Worm (Caenorhabditis elegans) whole organism, L1 larva: ENCODE results near the gene F36H12.3.

Experiments used
- C04F5.9 ChIP-seq: sonication (generic microtip); optimal IDR thresholded peaks from 2 replicates; lab custom pipeline; 2016; ENCODE audit warnings: missing genetic modification characterization, missing compliant biosample characterization
- C16A3.4 ChIP-seq: fragments of 150-350 bp; optimal IDR thresholded peaks from 2 replicates; lab custom pipeline; 2014; ENCODE audit warnings: missing biosample characterization, missing genetic modification characterization
- C34B4.2 ChIP-seq: sonication (generic microtip); optimal IDR thresholded peaks from 2 replicates; lab custom pipeline; 2017; ENCODE audit warnings: mild to moderate bottlenecking, missing genetic modification characterization, missing compliant biosample characterization
- F16B12.6 ChIP-seq: fragments of 150-350 bp; optimal IDR thresholded peaks from 2 replicates; lab custom pipeline; 2014; ENCODE audit warnings: missing biosample characterization, missing genetic modification characterization
- Y116A8C.19 ChIP-seq: sonication (generic microtip); optimal IDR thresholded peaks from 2 replicates; lab custom pipeline; 2016; ENCODE audit warnings: missing compliant biosample characterization, missing genetic modification characterization, borderline replicate concordance
- alr-1 ChIP-seq: fragments of 200-800 bp; sonication (Bioruptor generic); optimal IDR thresholded peaks from 2 replicates; lab custom pipeline; 2018; ENCODE audit warnings: borderline replicate concordance, mild to moderate bottlenecking, missing genetic modification characterization, missing compliant biosample characterization
- blmp-1 ChIP-seq: fragments of 150-350 bp; optimal IDR thresholded peaks from 2 replicates; lab custom pipeline; 2014; ENCODE audit warnings: missing biosample characterization, missing genetic modification characterization
- ceh-63 ChIP-seq: fragments of 200-800 bp; sonication (Bioruptor generic); optimal IDR thresholded peaks from 2 replicates; lab custom pipeline; 2018; ENCODE audit warnings: mild to moderate bottlenecking, missing genetic modification characterization, missing compliant biosample characterization
- ceh-82 ChIP-seq, 3 experiments: fragments of 150-350 bp in 1 of 3; sonication (generic microtip) in 2 of 3; optimal IDR thresholded peaks; 2 replicates each; lab custom pipeline; 2014 to 2017; ENCODE audit warnings: missing biosample characterization in 3 of 3, missing genetic modification characterization in 3 of 3
- ceh-88 ChIP-seq: fragments of 200-800 bp; sonication (Bioruptor generic); IDR thresholded peaks from 2 replicates; pipeline ENCODE4 v1.3.6; 2022; ENCODE audit warnings: missing genetic modification characterization, missing compliant biosample characterization
- ceh-90 ChIP-seq: sonication (generic microtip); optimal IDR thresholded peaks from 2 replicates; lab custom pipeline; 2016; ENCODE audit warnings: missing genetic modification characterization, missing compliant biosample characterization
- dsc-1 ChIP-seq: sonication (generic microtip); optimal IDR thresholded peaks from 2 replicates; lab custom pipeline; 2016; ENCODE audit warnings: mild to moderate bottlenecking, missing genetic modification characterization, missing compliant biosample characterization
- efl-1 ChIP-seq, 4 experiments: fragments of 150-350 bp; optimal IDR thresholded peaks in 3 of 4; peaks in 1 of 4; 1 replicate in 1 of 4; 2 replicates in 3 of 4; lab custom pipeline; 2014; ENCODE audit warnings: missing biosample characterization in 2 of 4, missing genetic modification characterization in 2 of 4, missing genetic modification reagents in 2 of 4
- egl-13 ChIP-seq: sonication (generic microtip); optimal IDR thresholded peaks from 2 replicates; lab custom pipeline; 2016; ENCODE audit warnings: missing genotype, missing genetic modification reagents, missing genetic modification characterization, missing compliant biosample characterization
- egl-27 ChIP-seq, 2 experiments: fragments of 150-350 bp in 1 of 2; sonication (generic microtip); optimal IDR thresholded peaks; 3 replicates each; lab custom pipeline; 2017 to 2018; ENCODE audit warnings: missing biosample characterization in 2 of 2, missing genetic modification characterization in 2 of 2, missing genetic modification reagents in 2 of 2
- fkh-10 ChIP-seq: sonication (generic microtip); optimal IDR thresholded peaks from 2 replicates; lab custom pipeline; 2017; ENCODE audit warnings: missing biosample characterization, missing genetic modification reagents, missing genetic modification characterization
- fkh-8 ChIP-seq: sonication (generic microtip); optimal IDR thresholded peaks from 2 replicates; lab custom pipeline; 2016; ENCODE audit warnings: mild to moderate bottlenecking, missing genetic modification characterization, missing compliant biosample characterization
- fos-1 ChIP-seq: fragments of 150-350 bp; optimal IDR thresholded peaks from 2 replicates; lab custom pipeline; 2014; ENCODE audit warnings: missing biosample characterization, missing genetic modification characterization
- grh-1 ChIP-seq: fragments of 200-800 bp; sonication (Bioruptor generic); IDR thresholded peaks from 2 replicates; pipeline ENCODE4 v1.3.6; 2022; ENCODE audit warnings: missing genetic modification reagents, missing genetic modification characterization, missing compliant biosample characterization
- hlh-17 ChIP-seq: fragments of 200-800 bp; sonication (Bioruptor generic); optimal IDR thresholded peaks from 2 replicates; lab custom pipeline; 2018; ENCODE audit warnings: missing genetic modification characterization, mild to moderate bottlenecking, missing compliant biosample characterization, moderate library complexity, borderline replicate concordance
- hlh-4 ChIP-seq: sonication (generic microtip); optimal IDR thresholded peaks from 2 replicates; lab custom pipeline; 2016; ENCODE audit warnings: mild to moderate bottlenecking, missing genetic modification characterization, missing compliant biosample characterization
- lin-13 ChIP-seq: fragments of 150-350 bp; optimal IDR thresholded peaks from 2 replicates; lab custom pipeline; 2014; ENCODE audit warnings: missing biosample characterization, missing genetic modification reagents, missing genetic modification characterization
- lin-15B ChIP-seq: fragments of 150-350 bp; sonication (generic microtip); optimal IDR thresholded peaks from 3 replicates; lab custom pipeline; 2014; ENCODE audit warnings: missing biosample characterization, missing genetic modification characterization
- lin-35 ChIP-seq, 2 experiments: fragments of 150-350 bp; optimal IDR thresholded peaks; 2 replicates each; lab custom pipeline; 2014; ENCODE audit warnings: missing biosample characterization in 2 of 2, missing genetic modification characterization in 2 of 2, missing genetic modification reagents in 2 of 2
- mef-2 ChIP-seq: fragments of 150-350 bp; optimal IDR thresholded peaks from 2 replicates; lab custom pipeline; 2014; ENCODE audit warnings: missing biosample characterization, missing genetic modification characterization
- mep-1 ChIP-seq: fragments of 150-350 bp; optimal IDR thresholded peaks from 2 replicates; lab custom pipeline; 2014; ENCODE audit warnings: missing biosample characterization, missing genetic modification characterization
- nhr-11 ChIP-seq: fragments of 150-350 bp; optimal IDR thresholded peaks from 2 replicates; lab custom pipeline; 2014; ENCODE audit warnings: missing biosample characterization, missing genetic modification characterization
- nhr-12 ChIP-seq: sonication (generic microtip); optimal IDR thresholded peaks from 2 replicates; lab custom pipeline; 2017; ENCODE audit warnings: missing biosample characterization, missing genetic modification characterization
- nhr-19 ChIP-seq: fragments of 200-800 bp; sonication (Bioruptor generic); conservative IDR thresholded peaks from 2 replicates; pipeline ENCODE4 v1.3.6; 2022; ENCODE audit warnings: missing genetic modification characterization, missing compliant biosample characterization
- nhr-47 ChIP-seq: sonication (generic microtip); optimal IDR thresholded peaks from 2 replicates; lab custom pipeline; 2016; ENCODE audit warnings: mild to moderate bottlenecking, missing genetic modification characterization, moderate library complexity, missing compliant biosample characterization
- nhr-71 ChIP-seq: sonication (generic microtip); optimal IDR thresholded peaks from 2 replicates; lab custom pipeline; 2016; ENCODE audit warnings: mild to moderate bottlenecking, missing genetic modification characterization, moderate library complexity, missing compliant biosample characterization
- nhr-76 ChIP-seq: sonication (generic microtip); optimal IDR thresholded peaks from 2 replicates; lab custom pipeline; 2017; ENCODE audit warnings: missing biosample characterization, missing genetic modification characterization
- nhr-77 ChIP-seq: fragments of 150-350 bp; optimal IDR thresholded peaks from 2 replicates; lab custom pipeline; 2014; ENCODE audit warnings: missing biosample characterization, missing genetic modification characterization
- nhr-85 ChIP-seq: sonication (generic microtip); peaks from one replicate; lab custom pipeline; 2016; ENCODE audit warnings: missing genetic modification characterization, inconsistent platforms, missing compliant biosample characterization
- nhr-90 ChIP-seq: sonication (generic microtip); optimal IDR thresholded peaks from 2 replicates; lab custom pipeline; 2016; ENCODE audit warnings: mild to moderate bottlenecking, missing genetic modification characterization, missing compliant biosample characterization; ENCODE audit not compliant: poor library complexity
- pax-3 ChIP-seq: fragments of 200-800 bp; sonication (Bioruptor generic); optimal IDR thresholded peaks from 2 replicates; lab custom pipeline; 2018; ENCODE audit warnings: mild to moderate bottlenecking, missing genetic modification characterization, moderate library complexity, missing compliant biosample characterization
- pqm-1 ChIP-seq: sonication (generic microtip); optimal IDR thresholded peaks from 3 replicates; lab custom pipeline; 2017; ENCODE audit warnings: missing biosample characterization, missing genetic modification characterization
- snpc-4 ChIP-seq: fragments of 150-350 bp; optimal IDR thresholded peaks from 2 replicates; lab custom pipeline; 2014; ENCODE audit warnings: missing biosample characterization, missing genetic modification characterization
- sox-4 ChIP-seq: sonication (generic microtip); optimal IDR thresholded peaks from 2 replicates; lab custom pipeline; 2016; ENCODE audit warnings: missing genetic modification characterization, missing compliant biosample characterization
- tbx-2 ChIP-seq: sonication (generic microtip); optimal IDR thresholded peaks from 2 replicates; lab custom pipeline; 2016; ENCODE audit warnings: missing genetic modification characterization, missing compliant biosample characterization
- tlp-1 ChIP-seq: fragments of 150-350 bp; optimal IDR thresholded peaks from 2 replicates; lab custom pipeline; 2014; ENCODE audit warnings: missing biosample characterization, missing genetic modification characterization
- unc-62 ChIP-seq: fragments of 150-350 bp; optimal IDR thresholded peaks from 2 replicates; lab custom pipeline; 2014; ENCODE audit warnings: missing biosample characterization, missing genetic modification reagents, missing genetic modification characterization
- unc-86 ChIP-seq: sonication (generic microtip); optimal IDR thresholded peaks from 2 replicates; lab custom pipeline; 2016; ENCODE audit warnings: missing genetic modification characterization, missing compliant biosample characterization
- unc-98 ChIP-seq: fragments of 200-800 bp; sonication (Bioruptor generic); IDR thresholded peaks from 2 replicates; pipeline ENCODE4 v1.3.6; 2022; ENCODE audit warnings: missing genetic modification characterization, missing compliant biosample characterization
- zag-1 ChIP-seq: fragments of 150-350 bp; optimal IDR thresholded peaks from 2 replicates; lab custom pipeline; 2014; ENCODE audit warnings: missing biosample characterization, missing genetic modification characterization

F36H12.3 gene

DNA sequence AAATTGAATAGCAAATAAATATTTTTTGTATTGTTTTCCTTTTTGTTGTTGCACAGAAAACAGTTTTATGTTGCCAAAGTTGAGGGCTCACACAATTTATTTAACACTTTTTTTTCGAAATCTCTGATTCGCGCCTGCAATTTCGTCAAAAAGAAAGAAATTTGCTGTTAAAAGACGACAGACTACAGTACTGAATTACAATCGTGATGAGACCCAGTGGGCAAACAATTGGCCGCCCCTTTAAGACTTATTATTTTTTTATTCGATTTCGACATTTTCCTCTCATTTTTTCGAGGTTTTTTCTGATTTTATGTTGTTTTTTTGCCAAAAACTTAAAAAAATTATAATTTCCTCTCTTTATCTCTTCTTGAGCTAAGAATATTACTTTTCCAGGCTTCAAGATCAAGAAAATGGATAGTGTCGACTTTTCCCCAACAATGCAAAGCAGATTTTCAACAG, 1.5 kb downstream of the F36H12.3 start, which contains the start of gene slfl-4:
slfl-4 (plus strand) TSS at position 409 of the 459 bp plus-strand sequence.
- TF ChIP-seq fos-1, result no peak
- TF ChIP-seq nhr-85 (tag; lab: Kevin White, UChicago), result no peak
- no peak for TF ChIP-seq ceh-82 (tag; optimal IDR thresholded peaks at IDR 0.05; lab: Kevin White, UChicago)
- TF ChIP-seq nhr-90 (tag; lab: Kevin White, UChicago), result no peak

DNA sequence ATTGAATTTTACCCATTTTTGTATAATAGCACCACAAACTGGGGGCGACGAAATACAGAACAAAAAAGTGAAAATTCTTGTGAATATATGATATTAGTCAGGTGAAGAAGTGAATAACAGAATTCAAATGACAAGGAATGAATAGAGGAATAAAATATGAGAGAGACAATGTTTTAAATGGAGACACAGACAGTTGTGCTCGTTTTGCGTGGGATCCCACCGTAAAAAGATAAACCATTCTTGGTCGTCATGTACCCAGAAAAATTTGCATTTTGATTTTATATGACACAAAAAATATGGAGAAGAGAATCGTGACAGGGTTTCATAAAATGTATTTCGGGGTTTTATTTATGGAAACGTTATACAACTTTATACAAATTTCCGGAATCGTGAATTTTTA, 5.1 kb downstream of the F36H12.3 start, which contains the start of gene F36H12.17:
F36H12.17 (minus strand) TSS at position 101 of the 400 bp plus-strand sequence.
- TF ChIP-seq alr-1 (no peak), tbx-2 (tag; lab: Kevin White, UChicago) (no peak), blmp-1 (tag; lab: Kevin White, UChicago) (no peak), pqm-1 (no peak), C16A3.4 (tag; lab: Kevin White, UChicago) (no peak), hlh-4 (tag; lab: Kevin White, UChicago) (no peak), ceh-88 (no peak), lin-35 (GFP tag; optimal IDR thresholded peaks at IDR 0.05; lab: Kevin White, UChicago) (no peak)

DNA sequence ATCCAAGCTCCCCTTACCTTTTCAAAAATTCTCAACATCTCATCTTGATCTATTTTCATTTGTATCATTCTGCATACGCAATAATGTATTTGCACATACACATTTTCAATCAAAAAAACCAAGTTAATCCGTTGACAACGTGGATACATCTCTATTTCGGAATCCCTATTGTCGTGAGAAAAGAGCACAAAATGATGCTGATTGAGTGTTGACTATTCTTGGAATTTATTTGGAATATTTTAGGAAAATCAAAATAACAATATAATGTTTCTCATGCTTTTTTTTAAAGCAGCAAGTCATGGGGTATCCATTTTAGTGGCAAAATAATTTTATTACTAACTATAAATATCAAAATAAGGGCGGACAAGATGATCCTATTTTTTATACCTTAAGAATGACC, 8.8 kb downstream of the F36H12.3 start:
- TF ChIP-seq egl-27 (tag; optimal IDR thresholded peaks at IDR 0.05; lab: Kevin White, UChicago) (no peak), nhr-47 (no peak), tbx-2 (tag; lab: Kevin White, UChicago) (no peak), mef-2 (tag; lab: Kevin White, UChicago) (no peak), nhr-85 (tag; lab: Kevin White, UChicago) (no peak), lin-35 (GFP tag; optimal IDR thresholded peaks at IDR 0.05; lab: Kevin White, UChicago) (no peak), unc-98 (GFP tag; lab: Robert Waterston, UW) (no peak), pax-3 (tag; lab: Kevin White, UChicago) (peak; percentile 52), fkh-10 (GFP tag; lab: Kevin White, UChicago) (no peak), unc-86 (tag; lab: Kevin White, UChicago) (no peak), fos-1 (no peak), nhr-11 (tag; lab: Kevin White, UChicago) (no peak), alr-1 (no peak), lin-13 (GFP tag; lab: Kevin White, UChicago) (no peak), hlh-17 (GFP tag; lab: Kevin White, UChicago) (no peak), C16A3.4 (tag; lab: Kevin White, UChicago) (no peak), sox-4 (tag; lab: Kevin White, UChicago) (peak; percentile 2), nhr-76 (tag; lab: Kevin White, UChicago) (no peak), dsc-1 (tag; lab: Kevin White, UChicago) (peak; percentile 81), pqm-1 (no peak), nhr-71 (tag; lab: Kevin White, UChicago) (no peak), zag-1 (tag; lab: Kevin White, UChicago) (no peak), snpc-4 (tag; lab: Kevin White, UChicago) (no peak), F16B12.6 (tag; lab: Kevin White, UChicago) (no peak), ceh-63 (no peak), nhr-12 (tag; lab: Kevin White, UChicago) (no peak), fkh-8 (peak; percentile 58), nhr-77 (tag; lab: Kevin White, UChicago) (no peak), blmp-1 (tag; lab: Kevin White, UChicago) (no peak), tlp-1 (no peak), grh-1 (no peak)

DNA sequence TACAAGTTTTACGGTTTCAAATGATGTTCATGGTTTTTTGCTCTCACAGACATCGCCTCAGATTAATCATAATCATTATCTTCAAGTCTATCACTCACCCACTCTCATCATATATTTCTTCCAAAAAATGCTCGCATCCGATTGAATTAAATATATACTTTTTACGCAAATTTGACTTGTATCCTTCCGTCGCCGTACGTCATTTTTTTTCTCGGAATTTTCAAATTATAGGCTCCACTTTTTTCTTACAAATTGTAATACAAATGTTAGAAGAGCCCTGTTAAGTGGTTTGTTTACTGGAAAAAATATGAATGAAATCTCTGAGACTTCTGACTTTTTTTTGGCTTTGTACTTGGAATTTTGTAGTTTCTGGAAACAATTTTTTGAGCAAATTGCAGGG, 14.6 kb downstream of the F36H12.3 start:
- no peak for TF ChIP-seq Y116A8C.19 (tag; lab: Kevin White, UChicago)
- peak; percentile 24 for TF ChIP-seq nhr-71 (tag; lab: Kevin White, UChicago)
- no peak for TF ChIP-seq C04F5.9 (tag; lab: Kevin White, UChicago)
- TF ChIP-seq ceh-90 (tag; lab: Kevin White, UChicago), result no peak
- no peak for TF ChIP-seq tbx-2 (tag; lab: Kevin White, UChicago)
- peak; percentile 30 for TF ChIP-seq nhr-47
- no peak for TF ChIP-seq nhr-76 (tag; lab: Kevin White, UChicago)
- TF ChIP-seq zag-1 (tag; lab: Kevin White, UChicago), result no peak
- TF ChIP-seq lin-15B (tag; lab: Kevin White, UChicago), result no peak
- no peak for TF ChIP-seq nhr-11 (tag; lab: Kevin White, UChicago)
- peak; percentile 73 for TF ChIP-seq egl-13 (tag; lab: Kevin White, UChicago)
- TF ChIP-seq C16A3.4 (tag; lab: Kevin White, UChicago), result no peak
- TF ChIP-seq fkh-8, result peak; percentile 46
- no peak for TF ChIP-seq ceh-63
- TF ChIP-seq grh-1, result no peak
- TF ChIP-seq dsc-1 (tag; lab: Kevin White, UChicago), result peak; percentile 61
- TF ChIP-seq nhr-90 (tag; lab: Kevin White, UChicago), result no peak
- no peak for TF ChIP-seq nhr-19 (GFP tag; lab: Robert Waterston, UW)
- TF ChIP-seq efl-1 (optimal IDR thresholded peaks at IDR 0.05; lab: Kevin White, UChicago), result no peak
- TF ChIP-seq efl-1 (GFP tag; optimal IDR thresholded peaks at IDR 0.05 in 1 of 2; lab: Kevin White, UChicago), result peak in 1 of 2 experiments; percentile 10
- TF ChIP-seq mep-1 (tag; lab: Kevin White, UChicago), result no peak
- no peak for TF ChIP-seq unc-62 (GFP tag; lab: Kevin White, UChicago)
- TF ChIP-seq hlh-17 (GFP tag; lab: Kevin White, UChicago), result no peak
- TF ChIP-seq C34B4.2 (tag; lab: Kevin White, UChicago), result no peak
